Worm (Caenorhabditis elegans) whole organism, L4 larva: ENCODE measurements around the gene F55D1.1.

Experiments
- R02D3.7 ChIP-seq: fragments of 150-350 bp; sonication (generic microtip); optimal IDR thresholded peaks from 3 replicates; lab custom pipeline; 2014; ENCODE audit warnings: missing biosample characterization, missing genetic modification characterization
- ama-1 ChIP-seq: fragments of 150-350 bp; optimal IDR thresholded peaks from 2 replicates; lab custom pipeline; 2014; ENCODE audit warnings: inconsistent platforms, mixed read lengths
- ces-1 ChIP-seq: fragments of 150-350 bp; sonication (generic microtip); optimal IDR thresholded peaks from 4 replicates; lab custom pipeline; 2014; ENCODE audit warnings: missing biosample characterization, missing genetic modification reagents, missing genetic modification characterization
- lin-13 ChIP-seq: fragments of 150-350 bp; optimal IDR thresholded peaks from 2 replicates; lab custom pipeline; 2014; ENCODE audit warnings: missing biosample characterization, missing genetic modification reagents, missing genetic modification characterization
- lin-39 ChIP-seq: fragments of 150-350 bp; optimal IDR thresholded peaks from 2 replicates; lab custom pipeline; 2014; ENCODE audit warnings: missing biosample characterization, missing genetic modification reagents, missing genetic modification characterization
- nhr-76 ChIP-seq: fragments of 150-350 bp; optimal IDR thresholded peaks from 2 replicates; lab custom pipeline; 2014; ENCODE audit warnings: missing biosample characterization, missing genetic modification characterization
- nhr-77 ChIP-seq: fragments of 150-350 bp; optimal IDR thresholded peaks from 2 replicates; lab custom pipeline; 2014; ENCODE audit warnings: missing biosample characterization, missing genetic modification characterization
- pha-4 ChIP-seq, 2 experiments: fragments of 150-350 bp in 1 of 2; fragments of 200-800 bp in 1 of 2; sonication (Bioruptor generic) in 1 of 2; IDR thresholded peaks in 1 of 2; optimal IDR thresholded peaks in 1 of 2; 2 replicates each; pipeline versions ENCODE4 v1.3.6 to Lab custom; 2014 to 2022; ENCODE audit warnings: missing genetic modification characterization in 2 of 2, missing genetic modification reagents in 2 of 2, missing biosample characterization in 1 of 2, missing compliant biosample characterization in 1 of 2
- snpc-1.2 ChIP-seq: fragments of 200-800 bp; sonication (Bioruptor generic); IDR thresholded peaks from 2 replicates; pipeline ENCODE4 v1.3.6; 2022; ENCODE audit warnings: missing genetic modification reagents, missing genetic modification characterization, missing compliant biosample characterization
- tag-97 ChIP-seq: fragments of 200-800 bp; sonication (Bioruptor generic); IDR thresholded peaks from 2 replicates; pipeline ENCODE4 v1.3.6; 2022; ENCODE audit warnings: missing genetic modification characterization, missing compliant biosample characterization
- unc-39 ChIP-seq: sonication (generic microtip); optimal IDR thresholded peaks from 2 replicates; lab custom pipeline; 2017; ENCODE audit warnings: missing biosample characterization, missing genetic modification characterization
- unc-62 ChIP-seq, 3 experiments: fragments of 150-350 bp in 1 of 3; sonication (generic microtip); optimal IDR thresholded peaks in 2 of 3; peaks in 1 of 3; 1 replicate in 1 of 3; 2 replicates in 2 of 3; lab custom pipeline; 2014 to 2017; ENCODE audit warnings: missing biosample characterization in 3 of 3, missing genetic modification characterization in 3 of 3, missing genetic modification reagents in 3 of 3, missing genotype in 1 of 3

DNA sequence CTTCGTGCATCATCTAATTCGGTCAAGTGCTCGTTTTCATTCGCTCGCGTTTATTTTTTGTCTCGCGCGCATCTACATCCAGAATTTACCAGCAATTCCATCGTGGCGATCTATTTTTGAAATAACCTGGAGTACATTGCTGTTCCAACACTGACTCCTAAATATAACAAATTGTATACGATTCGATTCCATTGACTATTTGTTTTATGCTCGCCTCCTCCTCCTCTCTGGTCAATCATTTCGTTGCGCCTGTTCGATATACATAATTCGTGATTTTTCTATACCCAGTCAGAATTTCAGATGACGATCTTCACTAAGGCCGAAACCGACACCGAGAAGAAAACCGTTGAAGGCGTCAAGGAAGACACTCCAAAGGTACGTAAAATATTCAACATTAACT, 44.8 kb upstream of the F55D1.1 start, which contains the start of gene itm-2:
- no peak for TF ChIP-seq pha-4 (GFP tag; IDR thresholded peaks at IDR 0.05; lab: Robert Waterston, UW)
- TF ChIP-seq pha-4 (tag; optimal IDR thresholded peaks at IDR 0.05; lab: Kevin White, UChicago), result no peak
- TF ChIP-seq ces-1 (GFP tag; lab: Kevin White, UChicago), result no peak
- no peak for TF ChIP-seq ama-1 (lab: Kevin White, UChicago)
- no peak for TF ChIP-seq snpc-1.2 (GFP tag; lab: Robert Waterston, UW)
- no peak for TF ChIP-seq unc-39
- TF ChIP-seq R02D3.7, result no peak
- TF ChIP-seq tag-97, result no peak
- no peak for TF ChIP-seq nhr-76 (tag; lab: Kevin White, UChicago)
- TF ChIP-seq unc-62 (GFP tag; optimal IDR thresholded peaks at IDR 0.05 in 1 of 2; lab: Kevin White, UChicago), result no peak
- TF ChIP-seq unc-62 (tag; optimal IDR thresholded peaks at IDR 0.05; lab: Kevin White, UChicago), result no peak
- TF ChIP-seq lin-39 (tag; lab: Kevin White, UChicago), result no peak
- no peak for TF ChIP-seq lin-13 (GFP tag; lab: Kevin White, UChicago)
- no peak for TF ChIP-seq nhr-77 (tag; lab: Kevin White, UChicago)
